Fruit fly (Drosophila melanogaster) whole organism, pupa: Measurements from ENCODE around the gene Vm32E.

ENCODE experiments used
- CG10348 ChIP-seq: fragments of 200-800 bp; sonication (Bioruptor generic); IDR thresholded peaks from 2 replicates; pipeline ENCODE4 v1.3.6; 2022; ENCODE audit warnings: missing biosample characterization, missing genetic modification characterization
- CG12605 ChIP-seq: fragments of 200-800 bp; sonication (Bioruptor generic); IDR thresholded peaks from 2 replicates; pipeline ENCODE4 v1.3.6; 2022; ENCODE audit warnings: missing biosample characterization, missing genetic modification characterization
- CG13204 ChIP-seq: fragments of 200-800 bp; sonication (Bioruptor generic); optimal IDR thresholded peaks from 2 replicates; lab custom pipeline; 2018; ENCODE audit warnings: missing biosample characterization, mild to moderate bottlenecking, missing genetic modification characterization, moderate library complexity
- CG14655 ChIP-seq: fragments of 200-800 bp; sonication (Bioruptor generic); optimal IDR thresholded peaks from 3 replicates; lab custom pipeline; 2017; ENCODE audit warnings: mild to moderate bottlenecking, missing biosample characterization, missing genetic modification reagents, missing genetic modification characterization
- CG15710 ChIP-seq: fragments of 200-800 bp; sonication (Bioruptor generic); optimal IDR thresholded peaks from 2 replicates; lab custom pipeline; 2018; ENCODE audit warnings: missing biosample characterization, mild to moderate bottlenecking, missing genetic modification characterization, moderate library complexity
- CG17806 ChIP-seq: fragments of 200-800 bp; sonication (Bioruptor generic); optimal IDR thresholded peaks from 2 replicates; lab custom pipeline; 2018; ENCODE audit warnings: missing biosample characterization, mild to moderate bottlenecking, missing genetic modification characterization, moderate library complexity
- CG32121 ChIP-seq: fragments of 200-800 bp; sonication (Bioruptor generic); IDR thresholded peaks from 2 replicates; pipeline ENCODE4 v1.3.6; 2022; ENCODE audit warnings: missing biosample characterization, missing genetic modification characterization
- CG34367 ChIP-seq: fragments of 200-800 bp; sonication (Bioruptor generic); optimal IDR thresholded peaks from 2 replicates; lab custom pipeline; 2018; ENCODE audit warnings: missing biosample characterization, mild to moderate bottlenecking, missing genetic modification characterization
- CG4496 ChIP-seq: fragments of 200-800 bp; sonication (Bioruptor generic); IDR thresholded peaks from 3 replicates; pipeline ENCODE4 v1.3.6; 2022; ENCODE audit warnings: missing biosample characterization, missing genetic modification characterization
- CG8159 ChIP-seq: fragments of 200-800 bp; sonication (Bioruptor generic); optimal IDR thresholded peaks from 3 replicates; lab custom pipeline; 2018; ENCODE audit warnings: missing biosample characterization, mild to moderate bottlenecking, missing genetic modification characterization, moderate library complexity
- CG8301 ChIP-seq: fragments of 200-800 bp; sonication (Bioruptor generic); optimal IDR thresholded peaks from 2 replicates; lab custom pipeline; 2018; ENCODE audit warnings: missing biosample characterization, mild to moderate bottlenecking, missing genetic modification characterization
- CG9948 ChIP-seq: fragments of 200-800 bp; sonication (Bioruptor generic); optimal IDR thresholded peaks from 2 replicates; lab custom pipeline; 2018; ENCODE audit warnings: missing biosample characterization, mild to moderate bottlenecking, missing genetic modification characterization, moderate library complexity
- D1 ChIP-seq: fragments of 200-800 bp; sonication (Bioruptor generic); optimal IDR thresholded peaks from 2 replicates; lab custom pipeline; 2018; ENCODE audit warnings: missing biosample characterization, mild to moderate bottlenecking, missing genetic modification characterization, moderate library complexity
- EcR ChIP-seq: fragments of 200-800 bp; sonication (Bioruptor generic); optimal IDR thresholded peaks from 3 replicates; lab custom pipeline; 2019; ENCODE audit warnings: missing biosample characterization, missing genetic modification characterization, mild to moderate bottlenecking, moderate library complexity, missing genetic modification reagents
- Ets98B ChIP-seq: fragments of 200-800 bp; sonication (Bioruptor generic); IDR thresholded peaks from 2 replicates; pipeline ENCODE4 v1.3.6; 2022; ENCODE audit warnings: missing biosample characterization, missing genetic modification characterization
- Pif1A ChIP-seq: fragments of 200-800 bp; sonication (Bioruptor generic); optimal IDR thresholded peaks from 3 replicates; lab custom pipeline; 2016; ENCODE audit warnings: missing biosample characterization, missing genetic modification characterization
- Pif1B ChIP-seq: fragments of 200-800 bp; sonication (Bioruptor generic); optimal IDR thresholded peaks from 3 replicates; lab custom pipeline; 2016; ENCODE audit warnings: missing biosample characterization, missing genetic modification characterization
- Snoo ChIP-seq: fragments of 200-800 bp; sonication (Bioruptor generic); optimal IDR thresholded peaks from 3 replicates; lab custom pipeline; 2017; ENCODE audit warnings: missing biosample characterization, mild to moderate bottlenecking, missing genetic modification characterization, inconsistent platforms
- fd96Ca ChIP-seq: fragments of 200-800 bp; sonication (Bioruptor generic); IDR thresholded peaks from 3 replicates; pipeline ENCODE4 v1.3.6; 2022; ENCODE audit warnings: missing biosample characterization, missing genetic modification characterization
- gl ChIP-seq: fragments of 200-800 bp; sonication (Bioruptor generic); optimal IDR thresholded peaks from 2 replicates; lab custom pipeline; 2018; ENCODE audit warnings: missing biosample characterization, mild to moderate bottlenecking, missing genetic modification characterization
- rn ChIP-seq: fragments of 200-800 bp; sonication (Bioruptor generic); IDR thresholded peaks from 2 replicates; pipeline ENCODE4 v1.3.6; 2022; ENCODE audit warnings: missing biosample characterization, missing genetic modification characterization

Gene Vm32E

dm6 chr2L:11200734-11201133 is 29.3 kb upstream of the Vm32E start:
- TF ChIP-seq rn (no peak), CG8159 (tag; lab: Kevin White, UChicago) (peak; percentile 42), Pif1A (GFP tag; lab: Kevin White, UChicago) (no peak), CG10348 (GFP tag; lab: Robert Waterston, UW) (no peak), CG12605 (GFP tag; lab: Robert Waterston, UW) (no peak), fd96Ca (GFP tag; lab: Robert Waterston, UW) (no peak), EcR (GFP tag; lab: Kevin White, UChicago) (no peak), Snoo (no peak), CG9948 (tag; lab: Kevin White, UChicago) (peak; percentile 24), Pif1B (GFP tag; lab: Kevin White, UChicago) (no peak), CG15710 (peak; percentile 13), Ets98B (GFP tag; lab: Robert Waterston, UW) (no peak), CG34367 (tag; lab: Kevin White, UChicago) (no peak), CG8301 (tag; lab: Kevin White, UChicago) (peak; percentile 15), CG13204 (GFP tag; lab: Kevin White, UChicago) (no peak), CG32121 (GFP tag; lab: Robert Waterston, UW) (no peak), CG17806 (peak; percentile 32), D1 (tag; lab: Kevin White, UChicago) (no peak), CG14655 (GFP tag; lab: Kevin White, UChicago) (peak; percentile 50), gl (tag; lab: Kevin White, UChicago) (no peak), CG4496 (GFP tag; lab: Robert Waterston, UW) (no peak)
- TF ChIP-seq, all 21 proteins: peak for 6

- TF ChIP-seq CG10348 (GFP tag; lab: Robert Waterston, UW), result no peak
- no peak for TF ChIP-seq CG13204 (GFP tag; lab: Kevin White, UChicago)
- no peak for TF ChIP-seq Pif1B (GFP tag; lab: Kevin White, UChicago)
- no peak for TF ChIP-seq Pif1A (GFP tag; lab: Kevin White, UChicago)
- TF ChIP-seq CG14655 (GFP tag; lab: Kevin White, UChicago), result no peak
- TF ChIP-seq Snoo, result no peak
- no peak for TF ChIP-seq CG15710
- no peak for TF ChIP-seq CG4496 (GFP tag; lab: Robert Waterston, UW)
- TF ChIP-seq CG12605 (GFP tag; lab: Robert Waterston, UW), result no peak
- TF ChIP-seq CG8301 (tag; lab: Kevin White, UChicago), result no peak
- TF ChIP-seq CG34367 (tag; lab: Kevin White, UChicago), result no peak
- TF ChIP-seq D1 (tag; lab: Kevin White, UChicago), result no peak
- TF ChIP-seq CG32121 (GFP tag; lab: Robert Waterston, UW), result no peak
- no peak for TF ChIP-seq CG17806
- TF ChIP-seq Ets98B (GFP tag; lab: Robert Waterston, UW), result no peak
Measured at dm6 chr2L:11199068-11199467, 27.6 kb upstream of the Vm32E start.

dm6 chr2L:11196781-11197180 is 25.3 kb upstream of the Vm32E start:
- peak; percentile 55 for TF ChIP-seq EcR (GFP tag; lab: Kevin White, UChicago)
- no peak for TF ChIP-seq CG4496 (GFP tag; lab: Robert Waterston, UW)
- no peak for TF ChIP-seq CG10348 (GFP tag; lab: Robert Waterston, UW)

- TF ChIP-seq CG8159 (tag; lab: Kevin White, UChicago), result peak; percentile 33
- no peak for TF ChIP-seq CG17806
Measured at dm6 chr2L:11196219-11196618, 24.8 kb upstream of the Vm32E start.

- TF ChIP-seq Ets98B (GFP tag; lab: Robert Waterston, UW), result peak; percentile 27; the same call in 1 of the 2 replicates
- TF ChIP-seq CG32121 (GFP tag; lab: Robert Waterston, UW), result 0 out of 2 replicates have a peak, but pooled peaks have one; percentile 23
- TF ChIP-seq D1 (tag; lab: Kevin White, UChicago), result no peak
- TF ChIP-seq CG14655 (GFP tag; lab: Kevin White, UChicago), result no peak
- peak; percentile 27; the same call in 1 of the 3 replicates for TF ChIP-seq fd96Ca (GFP tag; lab: Robert Waterston, UW)
Measured at dm6 chr2L:11192691-11193090, 21.2 kb upstream of the Vm32E start.

- TF ChIP-seq CG15710, result no peak
- no peak for TF ChIP-seq CG10348 (GFP tag; lab: Robert Waterston, UW)
Measured at dm6 chr2L:11190165-11190564, 18.7 kb upstream of the Vm32E start.

- peak; percentile 48 for TF ChIP-seq CG8159 (tag; lab: Kevin White, UChicago)
- TF ChIP-seq CG14655 (GFP tag; lab: Kevin White, UChicago), result no peak
- TF ChIP-seq Pif1A (GFP tag; lab: Kevin White, UChicago), result no peak
- TF ChIP-seq D1 (tag; lab: Kevin White, UChicago), result no peak
- TF ChIP-seq CG15710, result peak; percentile 64
- no peak for TF ChIP-seq CG32121 (GFP tag; lab: Robert Waterston, UW)
- no peak for TF ChIP-seq CG4496 (GFP tag; lab: Robert Waterston, UW)
- TF ChIP-seq CG17806, result peak; percentile 47
- peak; percentile 47 for TF ChIP-seq CG9948 (tag; lab: Kevin White, UChicago)
- TF ChIP-seq gl (tag; lab: Kevin White, UChicago), result no peak
- TF ChIP-seq CG8301 (tag; lab: Kevin White, UChicago), result no peak
- TF ChIP-seq CG34367 (tag; lab: Kevin White, UChicago), result peak; percentile 44
- no peak for TF ChIP-seq CG13204 (GFP tag; lab: Kevin White, UChicago)
- peak; percentile 32 for TF ChIP-seq Snoo
- TF ChIP-seq Ets98B (GFP tag; lab: Robert Waterston, UW), result no peak
- TF ChIP-seq CG10348 (GFP tag; lab: Robert Waterston, UW), result no peak
- TF ChIP-seq CG12605 (GFP tag; lab: Robert Waterston, UW), result no peak
- no peak for TF ChIP-seq fd96Ca (GFP tag; lab: Robert Waterston, UW)
- no peak for TF ChIP-seq EcR (GFP tag; lab: Kevin White, UChicago)
- TF ChIP-seq rn, result no peak
- no peak for TF ChIP-seq Pif1B (GFP tag; lab: Kevin White, UChicago)
Measured at dm6 chr2L:11189116-11189449, 17.6 kb upstream of the Vm32E start.
